Worm (Caenorhabditis elegans) whole organism, late embryonic: Measurements from ENCODE around the gene tbx-8.
A peak's percentile ranks its signal among the peaks of the same experiment; 100 is the strongest.

ENCODE experiments used
- K02D7.2 ChIP-seq: sonication (generic microtip); optimal IDR thresholded peaks from 2 replicates; lab custom pipeline; 2017; ENCODE audit warnings: mild to moderate bottlenecking, missing genetic modification characterization, missing compliant biosample characterization
- T23F11.4 ChIP-seq: fragments of 200-800 bp; sonication (Bioruptor generic); optimal IDR thresholded peaks from 2 replicates; lab custom pipeline; 2018; ENCODE audit warnings: mild to moderate bottlenecking, missing genetic modification characterization, missing compliant biosample characterization
- Y22D7AL.16 ChIP-seq: sonication (generic microtip); optimal IDR thresholded peaks from 2 replicates; lab custom pipeline; 2016; ENCODE audit warnings: missing genetic modification characterization, missing compliant biosample characterization
- ahr-1 ChIP-seq: sonication (generic microtip); optimal IDR thresholded peaks from 2 replicates; lab custom pipeline; 2016; ENCODE audit warnings: missing genetic modification characterization, missing compliant biosample characterization
- ama-1 ChIP-seq: fragments of 150-350 bp; optimal IDR thresholded peaks from 2 replicates; lab custom pipeline; 2014
- ceh-24 ChIP-seq: sonication (generic microtip); optimal IDR thresholded peaks from 2 replicates; lab custom pipeline; 2016; ENCODE audit warnings: mild to moderate bottlenecking, missing genetic modification characterization, missing compliant biosample characterization
- ceh-45 ChIP-seq: fragments of 200-800 bp; sonication (Bioruptor generic); IDR thresholded peaks from 2 replicates; pipeline ENCODE4 v1.3.6; 2022; ENCODE audit warnings: missing genetic modification reagents, missing genetic modification characterization, missing compliant biosample characterization
- ceh-48 ChIP-seq: sonication (generic microtip); optimal IDR thresholded peaks from 2 replicates; lab custom pipeline; 2016; ENCODE audit warnings: missing genetic modification characterization, inconsistent platforms, missing compliant biosample characterization
- ceh-9 ChIP-seq: sonication (generic microtip); optimal IDR thresholded peaks from 2 replicates; lab custom pipeline; 2016; ENCODE audit warnings: mild to moderate bottlenecking, missing genetic modification characterization, inconsistent platforms, missing compliant biosample characterization
- che-1 ChIP-seq: sonication (generic microtip); optimal IDR thresholded peaks from 2 replicates; lab custom pipeline; 2016; ENCODE audit warnings: mild to moderate bottlenecking, missing genetic modification characterization, missing compliant biosample characterization
- dmd-4 ChIP-seq: sonication (generic microtip); optimal IDR thresholded peaks from 2 replicates; lab custom pipeline; 2016; ENCODE audit warnings: borderline replicate concordance, missing genetic modification characterization, missing compliant biosample characterization
- dve-1 ChIP-seq: sonication (generic microtip); optimal IDR thresholded peaks from 2 replicates; lab custom pipeline; 2017; ENCODE audit warnings: antibody characterized with exemption, mild to moderate bottlenecking, missing genetic modification characterization, missing compliant biosample characterization
- elt-2 ChIP-seq: sonication (generic microtip); optimal IDR thresholded peaks from 2 replicates; lab custom pipeline; 2016; ENCODE audit warnings: missing genetic modification reagents, missing genetic modification characterization, missing compliant biosample characterization
- fkh-10 ChIP-seq: fragments of 150-350 bp; optimal IDR thresholded peaks from 2 replicates; lab custom pipeline; 2014; ENCODE audit warnings: missing biosample characterization, missing genetic modification reagents, missing genetic modification characterization
- gmeb-2 ChIP-seq: sonication (generic microtip); optimal IDR thresholded peaks from 2 replicates; lab custom pipeline; 2016; ENCODE audit warnings: missing genetic modification characterization, inconsistent platforms, missing compliant biosample characterization
- hlh-13 ChIP-seq: fragments of 200-800 bp; sonication (Bioruptor generic); optimal IDR thresholded peaks from 2 replicates; lab custom pipeline; 2018; ENCODE audit warnings: mild to moderate bottlenecking, missing genetic modification characterization, missing compliant biosample characterization
- hlh-30 ChIP-seq: sonication (generic microtip); optimal IDR thresholded peaks from 2 replicates; lab custom pipeline; 2017; ENCODE audit warnings: antibody characterized with exemption, missing genetic modification characterization, missing compliant biosample characterization; ENCODE audit not compliant: insufficient read depth
- hlh-8 ChIP-seq: sonication (generic microtip); optimal IDR thresholded peaks from 2 replicates; lab custom pipeline; 2016; ENCODE audit warnings: missing genotype, missing genetic modification characterization, missing compliant biosample characterization
- nfya-1 ChIP-seq: sonication (generic microtip); optimal IDR thresholded peaks from 2 replicates; lab custom pipeline; 2017; ENCODE audit warnings: missing genetic modification characterization, mild to moderate bottlenecking, missing compliant biosample characterization, antibody characterized with exemption, moderate library complexity
- nhr-232 ChIP-seq: sonication (generic microtip); optimal IDR thresholded peaks from 2 replicates; lab custom pipeline; 2016; ENCODE audit warnings: missing genetic modification characterization, missing compliant biosample characterization
- npax-4 ChIP-seq: sonication (generic microtip); optimal IDR thresholded peaks from 2 replicates; lab custom pipeline; 2016; ENCODE audit warnings: missing genetic modification characterization, missing compliant biosample characterization
- pat-9 ChIP-seq: fragments of 200-800 bp; sonication (Bioruptor generic); optimal IDR thresholded peaks from 2 replicates; lab custom pipeline; 2018; ENCODE audit warnings: mild to moderate bottlenecking, missing genetic modification characterization, moderate library complexity, missing compliant biosample characterization
- pha-4 ChIP-seq: fragments of 150-350 bp; optimal IDR thresholded peaks from 2 replicates; lab custom pipeline; 2018; ENCODE audit warnings: missing biosample characterization, missing genetic modification reagents, missing genetic modification characterization
- pqm-1 ChIP-seq: sonication (generic microtip); optimal IDR thresholded peaks from 2 replicates; lab custom pipeline; 2016; ENCODE audit warnings: missing genetic modification characterization, missing compliant biosample characterization
- pros-1 ChIP-seq: fragments of 150-350 bp; optimal IDR thresholded peaks from 2 replicates; lab custom pipeline; 2014; ENCODE audit warnings: missing biosample characterization, missing genetic modification reagents, missing genetic modification characterization
- rnt-1 ChIP-seq: sonication (generic microtip); optimal IDR thresholded peaks from 2 replicates; lab custom pipeline; 2016; ENCODE audit warnings: missing genetic modification characterization, missing compliant biosample characterization
- sox-2 ChIP-seq: fragments of 200-800 bp; sonication (Bioruptor generic); IDR thresholded peaks from 2 replicates; pipeline ENCODE4 v1.3.6; 2022; ENCODE audit warnings: missing genetic modification reagents, missing genetic modification characterization, missing compliant biosample characterization
- tbx-2 ChIP-seq: sonication (generic microtip); optimal IDR thresholded peaks from 2 replicates; lab custom pipeline; 2016; ENCODE audit warnings: missing genetic modification characterization, missing compliant biosample characterization
- unc-3 ChIP-seq, 2 experiments: fragments of 200-800 bp in 1 of 2; sonication (Bioruptor generic) in 1 of 2; sonication (generic microtip) in 1 of 2; conservative IDR thresholded peaks in 1 of 2; optimal IDR thresholded peaks in 1 of 2; 2 replicates each; pipeline versions ENCODE4 v1.3.6 to Lab custom; 2016 to 2022; ENCODE audit warnings: missing compliant biosample characterization in 2 of 2, missing genetic modification characterization in 2 of 2, missing genetic modification reagents in 1 of 2
- unc-42 ChIP-seq: sonication (generic microtip); optimal IDR thresholded peaks from 2 replicates; lab custom pipeline; 2016; ENCODE audit warnings: missing genotype, missing genetic modification characterization, missing compliant biosample characterization
- ztf-16 ChIP-seq: sonication (generic microtip); optimal IDR thresholded peaks from 2 replicates; lab custom pipeline; 2017; ENCODE audit warnings: missing genetic modification characterization, missing compliant biosample characterization

Gene tbx-8

ce11 chrIII:10362920-10363319 is 15.8 kb downstream of the tbx-8 start:
- TF ChIP-seq npax-4 (no peak), ahr-1 (tag; lab: Kevin White, UChicago) (no peak), gmeb-2 (tag; lab: Kevin White, UChicago) (no peak), ztf-16 (no peak)

ce11 chrIII:10364656-10365055 is 17.5 kb downstream of the tbx-8 start, which contains the start of gene tbc-8:
TSS of gene tbc-8 (plus strand) at chrIII:10364956.
- TF ChIP-seq pqm-1, result no peak

ce11 chrIII:10367355-10367909 is 20.3 kb downstream of the tbx-8 start:
- TF ChIP-seq ceh-48, result peak; percentile 56
- TF ChIP-seq ceh-24, result no peak
- peak; percentile 37 for TF ChIP-seq unc-42
- TF ChIP-seq, all 69 proteins: peak for 2

ce11 chrIII:10373845-10374244 is 26.7 kb downstream of the tbx-8 start:
- no peak for TF ChIP-seq hlh-8 (tag; lab: Kevin White, UChicago)
- no peak for TF ChIP-seq T23F11.4 (GFP tag; lab: Kevin White, UChicago)
- TF ChIP-seq dmd-4 (tag; lab: Kevin White, UChicago), result no peak
- TF ChIP-seq sox-2 (GFP tag; lab: Robert Waterston, UW), result no peak
- TF ChIP-seq K02D7.2, result no peak
- TF ChIP-seq ama-1 (lab: Kevin White, UChicago), result no peak
- TF ChIP-seq nfya-1, result no peak
- no peak for TF ChIP-seq pat-9 (tag; lab: Kevin White, UChicago)

- TF ChIP-seq hlh-30 (tag; lab: Kevin White, UChicago), result no peak
- TF ChIP-seq rnt-1 (tag; lab: Kevin White, UChicago), result no peak
- TF ChIP-seq elt-2 (tag; lab: Kevin White, UChicago), result peak; percentile 70
- TF ChIP-seq unc-42, result no peak
- TF ChIP-seq pqm-1, result no peak
Observed at ce11 chrIII:10376041-10376440, 28.9 kb downstream of the tbx-8 start.

- TF ChIP-seq nhr-232 (tag; lab: Kevin White, UChicago) (no peak), elt-2 (tag; lab: Kevin White, UChicago) (peak; percentile 38), tbx-2 (tag; lab: Kevin White, UChicago) (no peak), pros-1 (tag; lab: Kevin White, UChicago) (no peak), Y22D7AL.16 (tag; lab: Kevin White, UChicago) (no peak), hlh-13 (GFP tag; lab: Kevin White, UChicago) (no peak)
Observed at ce11 chrIII:10378899-10379298, 31.8 kb downstream of the tbx-8 start.

- TF ChIP-seq che-1 (tag; lab: Kevin White, UChicago), result no peak
- no peak for TF ChIP-seq unc-3 (GFP tag; conservative IDR thresholded peaks at IDR 0.05; lab: Robert Waterston, UW)
- TF ChIP-seq unc-3 (tag; optimal IDR thresholded peaks at IDR 0.05; lab: Kevin White, UChicago), result no peak
- no peak for TF ChIP-seq ceh-24
- no peak for TF ChIP-seq ceh-45 (GFP tag; lab: Robert Waterston, UW)
- no peak for TF ChIP-seq fkh-10 (GFP tag; lab: Kevin White, UChicago)
- TF ChIP-seq dmd-4 (tag; lab: Kevin White, UChicago), result no peak
- no peak for TF ChIP-seq hlh-8 (tag; lab: Kevin White, UChicago)
- no peak for TF ChIP-seq pqm-1
- no peak for TF ChIP-seq ceh-9 (tag; lab: Kevin White, UChicago)
- no peak for TF ChIP-seq pha-4 (tag; lab: Kevin White, UChicago)
- no peak for TF ChIP-seq rnt-1 (tag; lab: Kevin White, UChicago)
- TF ChIP-seq nfya-1, result no peak
- TF ChIP-seq dve-1 (tag; lab: Kevin White, UChicago), result no peak
Observed at ce11 chrIII:10379632-10380031, 32.5 kb downstream of the tbx-8 start.
